Fruit fly (Drosophila melanogaster): ENCODE data around the gene knrl.

The knrl gene

DNA sequence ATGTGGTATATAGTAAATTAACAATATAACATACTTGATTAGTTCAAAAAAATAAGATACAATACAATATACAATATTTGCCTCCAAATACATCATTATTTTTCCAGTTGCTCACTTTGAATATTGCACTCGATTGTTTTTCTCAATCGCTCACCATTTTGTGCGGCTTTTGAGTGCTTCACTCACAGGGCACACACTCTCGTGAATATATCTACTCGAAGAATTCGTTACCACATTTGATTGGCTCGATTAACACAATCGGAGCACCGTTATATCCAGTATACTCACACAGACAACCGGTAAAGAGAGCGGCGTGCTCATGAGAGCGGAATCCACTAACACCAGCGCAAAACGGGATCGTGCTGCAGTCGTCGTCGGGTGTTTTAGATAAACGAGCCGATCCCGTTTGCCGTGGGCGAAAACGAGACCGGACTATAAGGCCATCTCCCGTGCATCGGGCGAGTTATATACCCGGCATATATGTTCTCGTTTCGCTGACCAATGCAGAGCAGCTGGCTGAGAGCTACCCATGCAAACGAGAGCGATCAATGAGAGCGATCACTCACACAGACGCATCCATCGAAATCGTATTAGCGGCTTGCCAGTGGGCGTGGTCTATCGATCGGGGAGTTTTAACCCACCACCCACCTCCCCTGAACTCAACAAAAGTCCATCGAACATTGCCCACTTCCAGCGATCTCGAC, 1.1 kb upstream of the knrl start (continued):
- no peak for TF ChIP-seq CG2875 (GFP tag; optimal IDR thresholded peaks at IDR 0.05)
- TF ChIP-seq chif (GFP tag; optimal IDR thresholded peaks at IDR 0.05) = no peak
- TF ChIP-seq CG14050 (GFP tag; IDR thresholded peaks at IDR 0.05) = no peak
- no peak for TF ChIP-seq jigr1 (GFP tag; IDR thresholded peaks at IDR 0.05)
- TF ChIP-seq pnt (GFP tag; optimal IDR thresholded peaks at IDR 0.05) = no peak
- no peak for TF ChIP-seq CkIIα-i1 (GFP tag; IDR thresholded peaks at IDR 0.05)
- TF ChIP-seq CG14965 (GFP tag; optimal IDR thresholded peaks at IDR 0.05; ENCODE audit: borderline replicate concordance) = no peak
- TF ChIP-seq sna (GFP tag; IDR thresholded peaks at IDR 0.05; ENCODE audit: partially characterized antibody) = peak; percentile 59; the same call in 1 of the 2 replicates
- TF ChIP-seq Sox100B (GFP tag; optimal IDR thresholded peaks at IDR 0.05) = no peak
- no peak for TF ChIP-seq mam (GFP tag; optimal IDR thresholded peaks at IDR 0.05)
- TF ChIP-seq gsb-n (tag; optimal IDR thresholded peaks at IDR 0.05) = no peak
- peak; percentile 82 for TF ChIP-seq D (optimal IDR thresholded peaks at IDR 0.05)
- no peak for TF ChIP-seq D (GFP tag; optimal IDR thresholded peaks at IDR 0.05)
- TF ChIP-seq BtbVII (GFP tag; optimal IDR thresholded peaks at IDR 0.05) = no peak
- no peak for TF ChIP-seq eyg (GFP tag; optimal IDR thresholded peaks at IDR 0.05)
- TF ChIP-seq CG1832 (GFP tag; optimal IDR thresholded peaks at IDR 0.05) = peak; percentile 80
- no peak for TF ChIP-seq Neu2 (GFP tag; optimal IDR thresholded peaks at IDR 0.05; ENCODE audit: borderline replicate concordance)
- TF ChIP-seq grn (GFP tag; optimal IDR thresholded peaks at IDR 0.05) = no peak
- TF ChIP-seq jing (GFP tag; optimal IDR thresholded peaks at IDR 0.05) = peak; percentile 56
- no peak for TF ChIP-seq ems (GFP tag; optimal IDR thresholded peaks at IDR 0.05)
- no peak for TF ChIP-seq dmrt11E (tag; optimal IDR thresholded peaks at IDR 0.05)
- TF ChIP-seq hb (GFP tag; IDR thresholded peaks at IDR 0.05; ENCODE audit: partially characterized antibody) = no peak
- peak; percentile 3 for TF ChIP-seq gcm (GFP tag; optimal IDR thresholded peaks at IDR 0.05)
- no peak for TF ChIP-seq CG4424 (GFP tag; optimal IDR thresholded peaks at IDR 0.05)
- no peak for TF ChIP-seq Kr (GFP tag; optimal IDR thresholded peaks at IDR 0.05)
- TF ChIP-seq Camta (GFP tag; optimal IDR thresholded peaks at IDR 0.05) = no peak
- TF ChIP-seq TFAM (GFP tag; optimal IDR thresholded peaks at IDR 0.05) = no peak
- TF ChIP-seq CG11560 (tag; IDR thresholded peaks at IDR 0.05) = no peak
- TF ChIP-seq CG10565 (GFP tag; optimal IDR thresholded peaks at IDR 0.05) = no peak
- TF ChIP-seq CoRest (tag; optimal IDR thresholded peaks at IDR 0.05) = peak; percentile 18
- peak; percentile 8 for TF ChIP-seq chn (GFP tag; optimal IDR thresholded peaks at IDR 0.05)
- no peak for TF ChIP-seq CG11456 (GFP tag; IDR thresholded peaks at IDR 0.05)
- TF ChIP-seq Adf1 (GFP tag; IDR thresholded peaks at IDR 0.05) = peak; percentile 33; the same call in 1 of the 2 replicates
- TF ChIP-seq CG12769 (tag; optimal IDR thresholded peaks at IDR 0.05) = peak; percentile 61
- TF ChIP-seq CG4820 (GFP tag; optimal IDR thresholded peaks at IDR 0.05) = no peak
- no peak for TF ChIP-seq Spps (tag; optimal IDR thresholded peaks at IDR 0.05)
- TF ChIP-seq cas (GFP tag; IDR thresholded peaks at IDR 0.05) = no peak
- peak; percentile 18; the same call in 1 of the 2 replicates for TF ChIP-seq ttk (GFP tag; IDR thresholded peaks at IDR 0.05)
- TF ChIP-seq CG11695 (GFP tag; IDR thresholded peaks at IDR 0.05) = no peak
- TF ChIP-seq Hr3 (GFP tag; optimal IDR thresholded peaks at IDR 0.05) = no peak
- no peak for TF ChIP-seq danr (GFP tag; IDR thresholded peaks at IDR 0.05)
- TF ChIP-seq crp (GFP tag; optimal IDR thresholded peaks at IDR 0.05) = no peak
- no peak for TF ChIP-seq CG13894 (tag; optimal IDR thresholded peaks at IDR 0.05)
- no peak for TF ChIP-seq tap (tag; optimal IDR thresholded peaks at IDR 0.05)
- TF ChIP-seq CG2712 (tag; optimal IDR thresholded peaks at IDR 0.05) = no peak
- peak; percentile 91 for TF ChIP-seq Nf-YA (GFP tag; IDR thresholded peaks at IDR 0.05)
- no peak for TF ChIP-seq tio (GFP tag; optimal IDR thresholded peaks at IDR 0.05)
- TF ChIP-seq CG17912 (GFP tag; optimal IDR thresholded peaks at IDR 0.05) = no peak
- TF ChIP-seq CG1792 (GFP tag; optimal IDR thresholded peaks at IDR 0.05) = no peak
- TF ChIP-seq Nf-YC (tag; optimal IDR thresholded peaks at IDR 0.05) = peak; percentile 99
- no peak for TF ChIP-seq crc (GFP tag; optimal IDR thresholded peaks at IDR 0.05)

Measured in whole organism, embryonic.